Worm (Caenorhabditis elegans): ENCODE results near the gene T11B7.2.

T11B7.2 gene

DNA sequence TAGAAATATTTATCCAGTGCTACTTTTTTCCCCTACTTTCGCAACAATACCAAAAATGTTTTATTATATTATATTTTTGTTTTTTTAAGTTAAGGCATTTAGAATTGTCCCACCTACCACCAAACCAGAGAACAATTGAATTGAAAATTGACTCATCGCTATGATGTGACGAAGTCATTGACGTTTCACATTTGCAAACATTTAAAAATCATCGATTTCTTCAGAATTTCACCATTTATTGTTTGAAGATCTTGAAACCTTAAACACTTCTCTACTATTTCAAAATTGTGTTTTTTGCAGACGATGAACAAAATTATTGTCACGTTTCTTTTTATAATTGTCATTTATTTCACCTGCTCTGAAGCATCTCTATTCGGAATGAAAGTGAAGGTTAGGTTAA, 36.8 kb upstream of the T11B7.2 start, which contains the start of gene C09G9.8:
Gene C09G9.8, plus strand, starts transcription at position 301 of the 400 bp plus-strand sequence.
- TF ChIP-seq mef-2 (tag; optimal IDR thresholded peaks at IDR 0.05) (no peak), F16B12.6 (tag; optimal IDR thresholded peaks at IDR 0.05) (no peak), jun-1 (tag; optimal IDR thresholded peaks at IDR 0.05) (no peak), nhr-84 (tag; optimal IDR thresholded peaks at IDR 0.05) (no peak), lir-3 (tag; optimal IDR thresholded peaks at IDR 0.05; ENCODE audit: poor library complexity) (no peak), tbx-2 (tag; optimal IDR thresholded peaks at IDR 0.05) (no peak), elt-2 (tag; optimal IDR thresholded peaks at IDR 0.05) (no peak), tlp-1 (tag; optimal IDR thresholded peaks at IDR 0.05) (no peak), lin-15B (tag; optimal IDR thresholded peaks at IDR 0.05) (no peak), aha-1 (tag; optimal IDR thresholded peaks at IDR 0.05) (no peak), pag-3 (tag; optimal IDR thresholded peaks at IDR 0.05; ENCODE audit: borderline replicate concordance, insufficient read depth) (no peak), egl-27 (tag; optimal IDR thresholded peaks at IDR 0.05) (no peak), hlh-17 (GFP tag; optimal IDR thresholded peaks at IDR 0.05; ENCODE audit: borderline replicate concordance) (no peak)

DNA sequence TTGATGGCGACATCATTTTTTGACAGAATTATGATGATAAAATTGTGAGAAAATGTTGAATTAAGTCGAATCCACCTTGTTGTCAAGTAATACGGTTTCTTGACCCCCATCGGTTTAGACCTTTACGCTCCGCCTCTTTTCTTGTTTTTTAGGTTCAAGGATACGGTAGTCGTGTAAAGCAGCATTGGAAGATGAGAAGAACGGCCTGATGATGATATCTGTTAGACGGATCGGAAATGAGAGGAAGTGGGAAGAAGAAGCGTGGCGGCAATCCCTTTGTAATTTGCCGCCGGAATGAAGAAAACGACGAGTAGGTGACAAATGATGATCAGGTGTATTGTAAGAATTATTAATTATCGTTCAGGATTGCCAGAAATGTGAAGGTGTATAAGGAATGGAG, 35.5 kb upstream of the T11B7.2 start, which contains the start of gene npax-4:
Gene npax-4, minus strand, starts transcription at position 101 of the 400 bp plus-strand sequence.
- TF ChIP-seq ceh-82 (tag; optimal IDR thresholded peaks at IDR 0.05) (no peak), nhr-19 (GFP tag; conservative IDR thresholded peaks at IDR 0.05) (no peak), fkh-10 (GFP tag; optimal IDR thresholded peaks at IDR 0.05) (no peak), sox-4 (tag; optimal IDR thresholded peaks at IDR 0.05) (no peak), blmp-1 (tag; optimal IDR thresholded peaks at IDR 0.05) (no peak), pag-3 (tag; optimal IDR thresholded peaks at IDR 0.05; ENCODE audit: borderline replicate concordance, insufficient read depth) (no peak), elt-3 (tag; optimal IDR thresholded peaks at IDR 0.05) (no peak), nhr-12 (tag; optimal IDR thresholded peaks at IDR 0.05) (no peak)

DNA sequence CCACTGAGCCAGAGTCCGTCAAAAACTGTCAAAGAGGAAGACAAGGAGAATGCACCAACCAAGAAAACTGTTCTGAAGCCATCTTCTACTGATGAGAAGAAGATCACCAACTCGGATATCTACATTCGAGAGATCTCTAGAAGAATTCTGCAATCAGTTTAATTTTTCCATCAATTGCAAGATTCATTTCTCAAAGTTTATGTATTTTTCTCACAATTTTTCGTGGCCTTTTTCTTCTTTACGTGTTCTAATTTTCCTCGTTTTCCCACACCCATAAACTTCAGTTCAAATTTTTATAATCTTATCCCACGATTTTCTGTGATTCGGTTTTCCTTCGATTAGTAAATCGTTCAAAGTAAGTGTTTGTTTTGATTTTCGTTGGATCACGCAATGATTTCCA, 29.5 kb upstream of the T11B7.2 start, which contains the start of gene hdl-2:
Gene hdl-2, plus strand, starts transcription at position 301 of the 400 bp plus-strand sequence.
- no peak for TF ChIP-seq zag-1 (tag; optimal IDR thresholded peaks at IDR 0.05)
- no peak for TF ChIP-seq swsn-7 (tag; optimal IDR thresholded peaks at IDR 0.05)
- no peak for TF ChIP-seq mdl-1 (tag; optimal IDR thresholded peaks at IDR 0.05)
- no peak for TF ChIP-seq isw-1 (GFP tag; IDR thresholded peaks at IDR 0.05)
- TF ChIP-seq nhr-28 (tag; optimal IDR thresholded peaks at IDR 0.05) = no peak
- TF ChIP-seq nhr-90 (tag; optimal IDR thresholded peaks at IDR 0.05; ENCODE audit: poor library complexity) = no peak
- TF ChIP-seq efl-1 (optimal IDR thresholded peaks at IDR 0.05) = no peak
- TF ChIP-seq efl-1 (GFP tag; optimal IDR thresholded peaks at IDR 0.05 in 1 of 2) = no peak
- TF ChIP-seq tbx-2 (tag; optimal IDR thresholded peaks at IDR 0.05) = no peak
- TF ChIP-seq nhr-76 (tag; optimal IDR thresholded peaks at IDR 0.05) = no peak
- TF ChIP-seq fos-1 (tag; optimal IDR thresholded peaks at IDR 0.05) = no peak

DNA sequence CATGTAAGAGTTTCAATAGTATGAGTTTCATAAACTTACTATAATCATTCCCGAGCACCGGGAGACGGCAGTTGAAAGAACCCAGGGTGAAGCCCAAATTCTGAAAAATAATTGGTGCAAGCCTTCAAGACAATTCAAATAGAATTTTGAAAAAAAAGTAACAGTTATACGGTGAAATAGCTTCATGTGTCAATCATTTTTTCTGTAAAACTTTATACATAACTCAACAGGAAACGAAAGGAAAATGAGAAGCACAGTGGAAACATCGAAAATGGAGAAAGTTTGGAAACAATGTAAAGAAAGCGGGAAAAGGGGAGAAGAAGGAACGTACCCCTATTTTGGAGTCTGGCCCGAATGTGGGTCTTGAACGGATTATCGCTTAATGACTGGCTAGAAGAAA, 28.6 kb upstream of the T11B7.2 start, which contains the start of gene C09G9.3:
Gene C09G9.3, minus strand, starts transcription at position 101 of the 400 bp plus-strand sequence.
- TF ChIP-seq xbp-1 (tag; optimal IDR thresholded peaks at IDR 0.05) (no peak), ceh-88 (GFP tag; IDR thresholded peaks at IDR 0.05) (no peak), aha-1 (tag; optimal IDR thresholded peaks at IDR 0.05) (no peak), fkh-8 (tag; optimal IDR thresholded peaks at IDR 0.05) (no peak), hpl-2 (GFP tag; optimal IDR thresholded peaks at IDR 0.05) (no peak), ceh-63 (GFP tag; optimal IDR thresholded peaks at IDR 0.05) (no peak), unc-30 (tag; optimal IDR thresholded peaks at IDR 0.05) (no peak), unc-98 (GFP tag; IDR thresholded peaks at IDR 0.05) (no peak), lin-15B (tag; optimal IDR thresholded peaks at IDR 0.05) (no peak), zag-1 (tag; optimal IDR thresholded peaks at IDR 0.05) (no peak), aly-2 (tag; optimal IDR thresholded peaks at IDR 0.05) (no peak), pax-3 (tag; optimal IDR thresholded peaks at IDR 0.05) (no peak), C04F5.9 (tag; optimal IDR thresholded peaks at IDR 0.05) (no peak), skn-1 (tag; optimal IDR thresholded peaks at IDR 0.05) (no peak), grh-1 (GFP tag; IDR thresholded peaks at IDR 0.05) (no peak), ama-1 (optimal IDR thresholded peaks at IDR 0.05) (no peak)

Data from whole organism, L1 larva.